Worm (Caenorhabditis elegans) whole organism, L4 larva: ENCODE results near the gene tkr-3.

ENCODE experiments used
- D1046.2 ChIP-seq: fragments of 200-800 bp; sonication (Bioruptor generic); IDR thresholded peaks from 2 replicates; pipeline ENCODE4 v1.3.6; 2022; ENCODE audit warnings: missing genetic modification characterization, missing compliant biosample characterization
- F44E2.7 ChIP-seq: fragments of 200-800 bp; sonication (Bioruptor generic); IDR thresholded peaks from 2 replicates; pipeline ENCODE4 v2.1.2; 2022; ENCODE audit warnings: missing genetic modification characterization, missing compliant biosample characterization
- T26A8.4 ChIP-seq: fragments of 200-800 bp; sonication (Bioruptor generic); IDR thresholded peaks from 2 replicates; pipeline ENCODE4 v1.3.6; 2022; ENCODE audit warnings: missing genetic modification characterization, missing compliant biosample characterization
- Y105C5A.15 ChIP-seq: fragments of 200-800 bp; sonication (Bioruptor generic); IDR thresholded peaks from 2 replicates; pipeline ENCODE4 v1.3.6; 2022; ENCODE audit warnings: missing genetic modification characterization, missing compliant biosample characterization
- Y48G9A.11 ChIP-seq: fragments of 200-800 bp; sonication (Bioruptor generic); IDR thresholded peaks from 2 replicates; pipeline ENCODE4 v1.3.6; 2022; ENCODE audit warnings: missing genetic modification reagents, missing genetic modification characterization, missing compliant biosample characterization
- Y75B8A.6 ChIP-seq: fragments of 200-800 bp; sonication (Bioruptor generic); IDR thresholded peaks from 2 replicates; pipeline ENCODE4 v1.3.6; 2022; ENCODE audit warnings: missing genetic modification reagents, missing genetic modification characterization, missing compliant biosample characterization
- ZK337.2 ChIP-seq: fragments of 200-800 bp; sonication (Bioruptor generic); IDR thresholded peaks from 2 replicates; pipeline ENCODE4 v1.3.6; 2022; ENCODE audit warnings: missing genetic modification reagents, missing genetic modification characterization, missing compliant biosample characterization
- ama-1 ChIP-seq: fragments of 150-350 bp; optimal IDR thresholded peaks from 2 replicates; lab custom pipeline; 2014; ENCODE audit warnings: inconsistent platforms, mixed read lengths
- attf-4 ChIP-seq: sonication (generic microtip); optimal IDR thresholded peaks from 3 replicates; lab custom pipeline; 2017; ENCODE audit warnings: missing biosample characterization, missing genetic modification characterization
- ceh-28 ChIP-seq: fragments of 150-350 bp; optimal IDR thresholded peaks from 2 replicates; lab custom pipeline; 2014; ENCODE audit warnings: missing biosample characterization, missing genetic modification reagents, missing genetic modification characterization
- ceh-32 ChIP-seq: sonication (generic microtip); optimal IDR thresholded peaks from 2 replicates; lab custom pipeline; 2016; ENCODE audit warnings: mild to moderate bottlenecking, missing genetic modification characterization, missing compliant biosample characterization; ENCODE audit not compliant: poor library complexity
- ceh-62 ChIP-seq: sonication (generic microtip); optimal IDR thresholded peaks from 2 replicates; lab custom pipeline; 2017; ENCODE audit warnings: missing biosample characterization, missing genetic modification characterization
- cey-2 ChIP-seq: sonication (generic microtip); optimal IDR thresholded peaks from 3 replicates; lab custom pipeline; 2017; ENCODE audit warnings: missing genetic modification characterization, mild to moderate bottlenecking, missing compliant biosample characterization, antibody characterized with exemption, borderline replicate concordance; ENCODE audit not compliant: insufficient read depth
- daf-12 ChIP-seq: fragments of 150-350 bp; optimal IDR thresholded peaks from 2 replicates; lab custom pipeline; 2014; ENCODE audit warnings: missing biosample characterization, missing genetic modification reagents, missing genetic modification characterization
- daf-8 ChIP-seq: fragments of 200-800 bp; sonication (Bioruptor generic); IDR thresholded peaks from 2 replicates; pipeline ENCODE4 v1.3.6; 2022; ENCODE audit warnings: missing genetic modification characterization, missing compliant biosample characterization
- dmd-6 ChIP-seq: fragments of 200-800 bp; sonication (Bioruptor generic); IDR thresholded peaks from 2 replicates; pipeline ENCODE4 v1.3.6; 2022; ENCODE audit warnings: missing genetic modification reagents, missing genetic modification characterization, missing compliant biosample characterization
- dmd-8 ChIP-seq: fragments of 200-800 bp; sonication (Bioruptor generic); IDR thresholded peaks from 2 replicates; pipeline ENCODE4 v1.3.6; 2022; ENCODE audit warnings: missing genetic modification characterization, missing compliant biosample characterization
- dpl-1 ChIP-seq: fragments of 150-350 bp; optimal IDR thresholded peaks from 2 replicates; lab custom pipeline; 2014; ENCODE audit warnings: missing biosample characterization, missing genetic modification reagents, missing genetic modification characterization
- gei-8 ChIP-seq: fragments of 200-800 bp; sonication (Bioruptor generic); optimal IDR thresholded peaks from 2 replicates; lab custom pipeline; 2018; ENCODE audit warnings: mild to moderate bottlenecking, missing genetic modification characterization, missing compliant biosample characterization
- hlh-11 ChIP-seq: fragments of 200-800 bp; sonication (Bioruptor generic); optimal IDR thresholded peaks from 2 replicates; lab custom pipeline; 2018; ENCODE audit warnings: mild to moderate bottlenecking, missing genetic modification characterization, missing compliant biosample characterization
- hlh-30 ChIP-seq: sonication (generic microtip); optimal IDR thresholded peaks from 2 replicates; lab custom pipeline; 2017; ENCODE audit warnings: antibody characterized with exemption, mild to moderate bottlenecking, missing genetic modification characterization, missing compliant biosample characterization; ENCODE audit not compliant: insufficient read depth
- hmg-1.1 ChIP-seq: fragments of 200-800 bp; sonication (Bioruptor generic); IDR thresholded peaks from 2 replicates; pipeline ENCODE4 v1.3.6; 2022; ENCODE audit warnings: missing genetic modification reagents, missing genetic modification characterization, missing compliant biosample characterization
- lin-38 ChIP-seq: fragments of 200-800 bp; sonication (Bioruptor generic); IDR thresholded peaks from 2 replicates; pipeline ENCODE4 v1.3.6; 2022; ENCODE audit warnings: missing genetic modification reagents, missing genetic modification characterization, missing compliant biosample characterization
- madf-5 ChIP-seq, 2 experiments: fragments of 200-800 bp; sonication (Bioruptor generic); IDR thresholded peaks; 2 replicates each; pipeline ENCODE4 v1.3.6; 2022; ENCODE audit warnings: missing compliant biosample characterization in 2 of 2, missing genetic modification characterization in 2 of 2
- mdl-1 ChIP-seq, 2 experiments: fragments of 150-350 bp in 1 of 2; sonication (generic microtip) in 1 of 2; optimal IDR thresholded peaks; 2 replicates each; lab custom pipeline; 2014 to 2017; ENCODE audit warnings: missing biosample characterization in 2 of 2, missing genetic modification characterization in 2 of 2
- mdt-29 ChIP-seq: fragments of 200-800 bp; sonication (Bioruptor generic); IDR thresholded peaks from 2 replicates; pipeline ENCODE4 v1.3.6; 2022; ENCODE audit warnings: missing genetic modification reagents, missing genetic modification characterization, missing compliant biosample characterization
- mxl-2 ChIP-seq: fragments of 200-800 bp; sonication (Bioruptor generic); conservative IDR thresholded peaks from 2 replicates; pipeline ENCODE4 v1.3.6; 2022; ENCODE audit warnings: missing genetic modification reagents, missing genetic modification characterization, missing compliant biosample characterization
- mxl-3 ChIP-seq: fragments of 200-800 bp; sonication (Bioruptor generic); optimal IDR thresholded peaks from 2 replicates; lab custom pipeline; 2018; ENCODE audit warnings: mild to moderate bottlenecking, missing genetic modification characterization, missing compliant biosample characterization
- nhr-10 ChIP-seq: fragments of 150-350 bp; optimal IDR thresholded peaks from 2 replicates; lab custom pipeline; 2014; ENCODE audit warnings: missing biosample characterization, missing genetic modification characterization
- nhr-237 ChIP-seq: sonication (generic microtip); optimal IDR thresholded peaks from 2 replicates; lab custom pipeline; 2017; ENCODE audit warnings: missing biosample characterization, missing genetic modification characterization
- nhr-41 ChIP-seq: fragments of 200-800 bp; sonication (Bioruptor generic); IDR thresholded peaks from 2 replicates; pipeline ENCODE4 v1.3.6; 2022; ENCODE audit warnings: missing genetic modification reagents, missing genetic modification characterization, missing compliant biosample characterization
- nhr-42 ChIP-seq: fragments of 200-800 bp; sonication (Bioruptor generic); IDR thresholded peaks from 2 replicates; pipeline ENCODE4 v1.3.6; 2022; ENCODE audit warnings: missing genetic modification characterization, missing compliant biosample characterization
- nhr-48 ChIP-seq: sonication (generic microtip); optimal IDR thresholded peaks from 2 replicates; lab custom pipeline; 2016; ENCODE audit warnings: mild to moderate bottlenecking, missing genetic modification characterization, missing compliant biosample characterization
- nhr-6 ChIP-seq: fragments of 150-350 bp; optimal IDR thresholded peaks from 2 replicates; lab custom pipeline; 2014; ENCODE audit warnings: missing biosample characterization, missing genetic modification characterization
- pqm-1 ChIP-seq: sonication (generic microtip); optimal IDR thresholded peaks from 2 replicates; lab custom pipeline; 2017; ENCODE audit warnings: missing biosample characterization, missing genetic modification characterization
- rbr-2 ChIP-seq: sonication (generic microtip); optimal IDR thresholded peaks from 2 replicates; lab custom pipeline; 2016; ENCODE audit warnings: missing genotype, missing genetic modification characterization, missing compliant biosample characterization
- saeg-2 ChIP-seq: fragments of 200-800 bp; sonication (Bioruptor generic); IDR thresholded peaks from 2 replicates; pipeline ENCODE4 v1.3.6; 2022; ENCODE audit warnings: missing genetic modification reagents, missing genetic modification characterization, missing compliant biosample characterization
- sdz-12 ChIP-seq: fragments of 200-800 bp; sonication (Bioruptor generic); optimal IDR thresholded peaks from 2 replicates; lab custom pipeline; 2018; ENCODE audit warnings: mild to moderate bottlenecking, missing genetic modification characterization, missing compliant biosample characterization
- snpc-1.2 ChIP-seq: fragments of 200-800 bp; sonication (Bioruptor generic); IDR thresholded peaks from 2 replicates; pipeline ENCODE4 v1.3.6; 2022; ENCODE audit warnings: missing genetic modification reagents, missing genetic modification characterization, missing compliant biosample characterization
- snpc-4 ChIP-seq: fragments of 150-350 bp; optimal IDR thresholded peaks from 2 replicates; lab custom pipeline; 2014; ENCODE audit warnings: missing biosample characterization, missing genetic modification characterization
- spr-1 ChIP-seq: sonication (generic microtip); optimal IDR thresholded peaks from 2 replicates; lab custom pipeline; 2016; ENCODE audit warnings: mild to moderate bottlenecking, missing genetic modification characterization, missing compliant biosample characterization
- tag-97 ChIP-seq: fragments of 200-800 bp; sonication (Bioruptor generic); IDR thresholded peaks from 2 replicates; pipeline ENCODE4 v1.3.6; 2022; ENCODE audit warnings: missing genetic modification characterization, missing compliant biosample characterization
- unc-130 ChIP-seq: sonication (generic microtip); optimal IDR thresholded peaks from 2 replicates; lab custom pipeline; 2016; ENCODE audit warnings: missing genetic modification reagents, missing genetic modification characterization, missing compliant biosample characterization
- unc-39 ChIP-seq: sonication (generic microtip); optimal IDR thresholded peaks from 2 replicates; lab custom pipeline; 2017; ENCODE audit warnings: missing biosample characterization, missing genetic modification characterization
- unc-62 ChIP-seq, 3 experiments: fragments of 150-350 bp in 1 of 3; sonication (generic microtip); optimal IDR thresholded peaks in 2 of 3; peaks in 1 of 3; 1 replicate in 1 of 3; 2 replicates in 2 of 3; lab custom pipeline; 2014 to 2017; ENCODE audit warnings: missing biosample characterization in 3 of 3, missing genetic modification characterization in 3 of 3, missing genetic modification reagents in 3 of 3, missing genotype in 1 of 3
- vab-7 ChIP-seq: fragments of 200-800 bp; sonication (Bioruptor generic); IDR thresholded peaks from 2 replicates; pipeline ENCODE4 v1.3.6; 2022; ENCODE audit warnings: missing genetic modification reagents, missing genetic modification characterization, missing compliant biosample characterization
- zag-1 ChIP-seq: fragments of 150-350 bp; optimal IDR thresholded peaks from 2 replicates; lab custom pipeline; 2014; ENCODE audit warnings: missing biosample characterization, missing genetic modification characterization
- zfp-2 ChIP-seq: sonication (generic microtip); optimal IDR thresholded peaks from 2 replicates; lab custom pipeline; 2016; ENCODE audit warnings: mild to moderate bottlenecking, missing genetic modification characterization, missing compliant biosample characterization
- zfp-3 ChIP-seq: fragments of 200-800 bp; sonication (Bioruptor generic); conservative IDR thresholded peaks from 2 replicates; pipeline ENCODE4 v1.3.6; 2022; ENCODE audit warnings: missing genetic modification reagents, missing genetic modification characterization, missing compliant biosample characterization
- zip-2 ChIP-seq: fragments of 150-350 bp; optimal IDR thresholded peaks from 2 replicates; lab custom pipeline; 2014; ENCODE audit warnings: missing biosample characterization, missing genetic modification characterization
- ztf-7 ChIP-seq: fragments of 150-350 bp; optimal IDR thresholded peaks from 2 replicates; lab custom pipeline; 2014; ENCODE audit warnings: missing biosample characterization, missing genetic modification characterization

The tkr-3 gene

ce11 chrIV:5090993-5091793 is 30.7 kb downstream of the tkr-3 start, which contains the start of the genes snpn-1 and C02B10.4 (continued):
- no peak for TF ChIP-seq madf-5 (GFP tag; IDR thresholded peaks at IDR 0.05; lab: Robert Waterston, UW)
- no peak for TF ChIP-seq dmd-8 (GFP tag; lab: Robert Waterston, UW)
- no peak for TF ChIP-seq mxl-3 (GFP tag; lab: Kevin White, UChicago)
- TF ChIP-seq ama-1 (lab: Kevin White, UChicago), result no peak
- TF ChIP-seq zip-2 (tag; lab: Kevin White, UChicago), result no peak
- no peak for TF ChIP-seq zag-1 (tag; lab: Kevin White, UChicago)
- no peak for TF ChIP-seq mdt-29 (GFP tag; lab: Robert Waterston, UW)
- TF ChIP-seq lin-38 (GFP tag; lab: Robert Waterston, UW), result peak; percentile 34
- no peak for TF ChIP-seq tag-97
- no peak for TF ChIP-seq pqm-1 (tag; lab: Kevin White, UChicago)
- no peak for TF ChIP-seq F44E2.7 (GFP tag; lab: Robert Waterston, UW)
- TF ChIP-seq Y75B8A.6 (GFP tag; lab: Robert Waterston, UW), result no peak
- TF ChIP-seq attf-4 (tag; lab: Kevin White, UChicago), result no peak
- no peak for TF ChIP-seq dmd-6 (GFP tag; lab: Robert Waterston, UW)
- no peak for TF ChIP-seq ceh-32
- TF ChIP-seq ztf-7 (tag; lab: Kevin White, UChicago), result no peak
- TF ChIP-seq daf-12 (tag; lab: Kevin White, UChicago), result no peak
- no peak for TF ChIP-seq nhr-42
- TF ChIP-seq hmg-1.1, result no peak
- no peak for TF ChIP-seq D1046.2 (GFP tag; lab: Robert Waterston, UW)
- peak; percentile 9 for TF ChIP-seq nhr-6 (tag; lab: Kevin White, UChicago)
- no peak for TF ChIP-seq hlh-30 (tag; lab: Kevin White, UChicago)
- TF ChIP-seq vab-7 (GFP tag; lab: Robert Waterston, UW), result no peak
- no peak for TF ChIP-seq mxl-2 (GFP tag; lab: Robert Waterston, UW)
- no peak for TF ChIP-seq sdz-12 (GFP tag; lab: Kevin White, UChicago)
- no peak for TF ChIP-seq T26A8.4
- no peak for TF ChIP-seq nhr-237 (tag; lab: Kevin White, UChicago)
- TF ChIP-seq Y105C5A.15 (GFP tag; lab: Robert Waterston, UW), result no peak
- TF ChIP-seq dpl-1 (GFP tag; lab: Kevin White, UChicago), result peak; percentile 52
- no peak for TF ChIP-seq mdl-1 (tag; optimal IDR thresholded peaks at IDR 0.05; lab: Kevin White, UChicago)
- no peak for TF ChIP-seq unc-39 (tag; lab: Kevin White, UChicago)
- no peak for TF ChIP-seq ceh-28 (tag; lab: Kevin White, UChicago)
- peak in 1 of 2 experiments; percentile 37 for TF ChIP-seq unc-62 (GFP tag; optimal IDR thresholded peaks at IDR 0.05 in 1 of 2; lab: Kevin White, UChicago)
- no peak for TF ChIP-seq unc-62 (tag; optimal IDR thresholded peaks at IDR 0.05; lab: Kevin White, UChicago)
- no peak for TF ChIP-seq gei-8
- no peak for TF ChIP-seq Y48G9A.11 (GFP tag; lab: Robert Waterston, UW)
- TF ChIP-seq spr-1 (tag; lab: Kevin White, UChicago), result no peak
- no peak for TF ChIP-seq zfp-3 (GFP tag; lab: Robert Waterston, UW)
- TF ChIP-seq unc-130 (GFP tag; lab: Kevin White, UChicago), result no peak
- TF ChIP-seq nhr-41 (GFP tag; lab: Robert Waterston, UW), result no peak
- no peak for TF ChIP-seq cey-2 (tag; lab: Kevin White, UChicago)
- TF ChIP-seq daf-8 (GFP tag; lab: Robert Waterston, UW), result no peak
- no peak for TF ChIP-seq nhr-10 (tag; lab: Kevin White, UChicago)
- TF ChIP-seq nhr-48 (tag; lab: Kevin White, UChicago), result no peak
- no peak for TF ChIP-seq hlh-11
- TF ChIP-seq zfp-2 (tag; lab: Kevin White, UChicago), result no peak
- no peak for TF ChIP-seq ZK337.2 (GFP tag; lab: Robert Waterston, UW)
- peak; percentile 59; the same call in 1 of the 2 replicates for TF ChIP-seq snpc-1.2
- TF ChIP-seq snpc-4 (tag; lab: Kevin White, UChicago), result no peak
- TF ChIP-seq saeg-2, result no peak
- no peak for TF ChIP-seq ceh-62 (tag; lab: Kevin White, UChicago)
- TF ChIP-seq rbr-2 (tag; lab: Kevin White, UChicago), result peak; percentile 3
